Worm (Caenorhabditis elegans): ENCODE data around the gene C11H1.9.
A peak's percentile ranks its signal among the peaks of the same experiment; 100 is the strongest.

Gene C11H1.9

ce11 chrX:14320298-14320697 lies at the start of gene C11H1.9:
C11H1.9 (minus strand) TSS chrX:14320398.
- TF ChIP-seq gei-8 (GFP tag; optimal IDR thresholded peaks at IDR 0.05), result no peak
- TF ChIP-seq F44E2.7 (GFP tag; IDR thresholded peaks at IDR 0.05), result no peak
- TF ChIP-seq aha-1 (tag), result peak; percentile 39
- TF ChIP-seq lsy-2 (tag; optimal IDR thresholded peaks at IDR 0.05), result no peak
- no peak for TF ChIP-seq php-3 (GFP tag; IDR thresholded peaks at IDR 0.05)
- TF ChIP-seq nhr-6 (tag; optimal IDR thresholded peaks at IDR 0.05), result no peak

- TF ChIP-seq aha-1 (tag), result peak; percentile 21
- TF ChIP-seq R02D3.7 (tag; optimal IDR thresholded peaks at IDR 0.05), result no peak
Measured at ce11 chrX:14366081-14366480, 45.9 kb upstream of the C11H1.9 start.

ce11 chrX:14359571-14359970 lies 39.4 kb upstream of the C11H1.9 start:
- peak; percentile 38 for TF ChIP-seq hlh-30 (tag; optimal IDR thresholded peaks at IDR 0.05; ENCODE audit: insufficient read depth)
- peak in 1 of 2 experiments; percentile 96 for TF ChIP-seq unc-62 (GFP tag; optimal IDR thresholded peaks at IDR 0.05 in 1 of 2)
- no peak for TF ChIP-seq unc-62 (tag; optimal IDR thresholded peaks at IDR 0.05)
- TF ChIP-seq set-16 (GFP tag; IDR thresholded peaks at IDR 0.05), result peak; percentile 17; the same call in 1 of the 2 replicates
- no peak for TF ChIP-seq F44E2.7 (GFP tag; IDR thresholded peaks at IDR 0.05)
- TF ChIP-seq skn-1 (tag; optimal IDR thresholded peaks at IDR 0.05), result no peak
- no peak for TF ChIP-seq ceh-32 (tag; optimal IDR thresholded peaks at IDR 0.05; ENCODE audit: poor library complexity)

ce11 chrX:14356683-14357287 lies 36.6 kb upstream of the C11H1.9 start:
- TF ChIP-seq lsy-2 (tag; optimal IDR thresholded peaks at IDR 0.05) (peak in 1 of 2 experiments; percentile 55), zip-11 (GFP tag; IDR thresholded peaks at IDR 0.05) (no peak), ces-1 (GFP tag; optimal IDR thresholded peaks at IDR 0.05) (peak; percentile 97), ctbp-1 (GFP tag; IDR thresholded peaks at IDR 0.05) (peak; percentile 83), F37D6.2 (tag; optimal IDR thresholded peaks at IDR 0.05) (peak; percentile 4), aha-1 (tag) (peak; percentile 96), ZK546.5 (tag; optimal IDR thresholded peaks at IDR 0.05) (no peak), gei-8 (GFP tag; optimal IDR thresholded peaks at IDR 0.05) (no peak), dve-1 (tag; optimal IDR thresholded peaks at IDR 0.05; ENCODE audit: insufficient read depth) (no peak), dmd-6 (GFP tag; IDR thresholded peaks at IDR 0.05) (peak; percentile 15; the same call in 1 of the 2 replicates), fkh-10 (GFP tag; optimal IDR thresholded peaks at IDR 0.05) (peak; percentile 98), zfp-3 (GFP tag; conservative IDR thresholded peaks at IDR 0.05) (no peak), nhr-6 (tag; optimal IDR thresholded peaks at IDR 0.05) (no peak), mep-1 (tag; optimal IDR thresholded peaks at IDR 0.05) (peak; percentile 26), snpc-1.2 (GFP tag; IDR thresholded peaks at IDR 0.05) (no peak), nhr-77 (tag; optimal IDR thresholded peaks at IDR 0.05) (no peak)

- TF ChIP-seq nhr-10 (tag; optimal IDR thresholded peaks at IDR 0.05), result no peak
- TF ChIP-seq unc-62 (GFP tag; optimal IDR thresholded peaks at IDR 0.05 in 1 of 2), result no peak
- TF ChIP-seq unc-62 (tag; optimal IDR thresholded peaks at IDR 0.05), result no peak
- no peak for TF ChIP-seq rbr-2 (tag; optimal IDR thresholded peaks at IDR 0.05)
Measured at ce11 chrX:14355034-14355433, 34.8 kb upstream of the C11H1.9 start.

ce11 chrX:14349690-14350168 lies 29.5 kb upstream of the C11H1.9 start, which contains the start of gene wdr-5.2:
wdr-5.2 (plus strand) TSS chrX:14350118.
- TF ChIP-seq hlh-30 (tag; optimal IDR thresholded peaks at IDR 0.05; ENCODE audit: insufficient read depth), result peak; percentile 46
- peak; percentile 32 for TF ChIP-seq dve-1 (tag; optimal IDR thresholded peaks at IDR 0.05; ENCODE audit: insufficient read depth)
- no peak for TF ChIP-seq ceh-82 (tag; optimal IDR thresholded peaks at IDR 0.05)
- TF ChIP-seq php-3 (GFP tag; IDR thresholded peaks at IDR 0.05), result no peak
- no peak for TF ChIP-seq F49E8.2 (tag; optimal IDR thresholded peaks at IDR 0.05; ENCODE audit: borderline replicate concordance)
- TF ChIP-seq nhr-102 (tag; optimal IDR thresholded peaks at IDR 0.05), result no peak
- no peak for TF ChIP-seq F26F4.8 (GFP tag; conservative IDR thresholded peaks at IDR 0.05)
- TF ChIP-seq daf-12 (tag; optimal IDR thresholded peaks at IDR 0.05), result no peak
- TF ChIP-seq lsy-2 (tag; optimal IDR thresholded peaks at IDR 0.05), result no peak
- no peak for TF ChIP-seq F44E2.7 (GFP tag; IDR thresholded peaks at IDR 0.05)
- no peak for TF ChIP-seq lin-29 (GFP tag; IDR thresholded peaks at IDR 0.05)
- no peak for TF ChIP-seq nhr-10 (tag; optimal IDR thresholded peaks at IDR 0.05)
- no peak for TF ChIP-seq cey-2 (tag; optimal IDR thresholded peaks at IDR 0.05; ENCODE audit: borderline replicate concordance, insufficient read depth)
- no peak for TF ChIP-seq lim-7 (GFP tag; IDR thresholded peaks at IDR 0.05)
- TF ChIP-seq zag-1 (tag; optimal IDR thresholded peaks at IDR 0.05), result no peak
- no peak for TF ChIP-seq nhr-6 (tag; optimal IDR thresholded peaks at IDR 0.05)
- no peak for TF ChIP-seq hif-1 (tag; optimal IDR thresholded peaks at IDR 0.05)
- TF ChIP-seq zip-11 (GFP tag; IDR thresholded peaks at IDR 0.05), result no peak
- no peak for TF ChIP-seq ceh-62 (tag; optimal IDR thresholded peaks at IDR 0.05)
- no peak for TF ChIP-seq F37D6.2 (tag; optimal IDR thresholded peaks at IDR 0.05)
- TF ChIP-seq mxl-2 (GFP tag; conservative IDR thresholded peaks at IDR 0.05), result no peak
